Fruit fly (Drosophila melanogaster) S2 (cell line): Measurements from ENCODE around the gene b6.

ENCODE experiments used
- CG8478 ChIP-seq: fragments of >200 bp; optimal IDR thresholded peaks from 2 replicates; lab custom pipeline; 2018
- CTCF ChIP-seq, 2 experiments: fragments of >200 bp; optimal IDR thresholded peaks; 2 replicates each; lab custom pipeline; 2018

DNA sequence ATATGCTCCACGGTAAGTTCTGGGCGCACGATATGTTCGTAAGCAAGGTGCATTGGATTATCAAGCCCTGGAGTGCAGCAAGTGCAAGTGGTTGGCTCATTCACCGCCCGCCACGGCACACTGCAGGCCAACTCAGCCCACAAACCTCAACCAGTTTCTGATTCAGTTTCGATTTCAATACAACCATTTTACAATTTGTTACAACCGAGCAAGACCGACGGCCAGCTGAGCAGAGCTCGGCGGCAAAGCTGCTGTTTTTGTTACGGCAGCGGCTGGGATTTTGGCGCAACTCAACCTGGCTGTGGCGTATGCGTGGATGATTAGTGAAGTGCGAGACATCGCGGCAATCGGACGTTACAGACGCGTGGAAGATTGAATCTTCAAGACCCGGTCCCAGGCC lies at the start of gene b6:
- TF ChIP-seq CG8478 (lab: Kevin White, UChicago) (no peak), CTCF (optimal IDR thresholded peaks at IDR 0.05; lab: Kevin White, UChicago) (no peak)
